Fruit fly (Drosophila melanogaster) whole organism: Measurements from ENCODE around the gene spel1.

ENCODE experiments used
- CG8478 ChIP-seq: fragments of >200 bp; optimal IDR thresholded peaks from 2 replicates; lab custom pipeline; 2018; ENCODE audit warnings: inconsistent platforms
- Dll ChIP-seq: fragments of >200 bp; optimal IDR thresholded peaks from 2 replicates; lab custom pipeline; 2017
- EcR ChIP-seq, 2 experiments: fragments of >200 bp; optimal IDR thresholded peaks; 2 replicates each; lab custom pipeline; 2017; ENCODE audit warnings: missing biosample characterization in 2 of 2, missing genetic modification characterization in 2 of 2, missing genetic modification reagents in 2 of 2
- pan ChIP-seq: fragments of >200 bp; optimal IDR thresholded peaks from 2 replicates; lab custom pipeline; 2017
- psq ChIP-seq: fragments of >200 bp; optimal IDR thresholded peaks from 2 replicates; lab custom pipeline; 2017
- usp ChIP-seq: fragments of >200 bp; optimal IDR thresholded peaks from 2 replicates; lab custom pipeline; 2017; ENCODE audit warnings: missing biosample characterization, missing genetic modification characterization, mixed read lengths

The spel1 gene

dm6 chr2L:14396263-14396662 is 34.4 kb downstream of the spel1 start:
- no peak for TF ChIP-seq pan (lab: Kevin White, UChicago)
- TF ChIP-seq usp (GFP tag; lab: Kevin White, UChicago): no peak
- no peak for TF ChIP-seq EcR (GFP tag; optimal IDR thresholded peaks at IDR 0.05; lab: Kevin White, UChicago)
- no peak for TF ChIP-seq psq (lab: Kevin White, UChicago)
- no peak for TF ChIP-seq Dll (lab: Kevin White, UChicago)
- TF ChIP-seq CG8478 (lab: Kevin White, UChicago): no peak

- TF ChIP-seq Dll (lab: Kevin White, UChicago): no peak
- no peak for TF ChIP-seq usp (GFP tag; lab: Kevin White, UChicago)
- no peak for TF ChIP-seq pan (lab: Kevin White, UChicago)
- TF ChIP-seq EcR (GFP tag; optimal IDR thresholded peaks at IDR 0.05; lab: Kevin White, UChicago): no peak
- TF ChIP-seq CG8478 (lab: Kevin White, UChicago): no peak
- no peak for TF ChIP-seq psq (lab: Kevin White, UChicago)
These were observed 35.3 kb downstream of the spel1 start for dm6 chr2L:14397067-14397598.

dm6 chr2L:14397948-14398347 is 36.1 kb downstream of the spel1 start:
- TF ChIP-seq usp (GFP tag; lab: Kevin White, UChicago) (no peak), CG8478 (lab: Kevin White, UChicago) (no peak), psq (lab: Kevin White, UChicago) (no peak), Dll (lab: Kevin White, UChicago) (no peak), pan (lab: Kevin White, UChicago) (no peak), EcR (GFP tag; optimal IDR thresholded peaks at IDR 0.05; lab: Kevin White, UChicago) (no peak)

- TF ChIP-seq CG8478 (lab: Kevin White, UChicago) (no peak), usp (GFP tag; lab: Kevin White, UChicago) (no peak), Dll (lab: Kevin White, UChicago) (no peak), EcR (GFP tag; optimal IDR thresholded peaks at IDR 0.05; lab: Kevin White, UChicago) (no peak), pan (lab: Kevin White, UChicago) (no peak), psq (lab: Kevin White, UChicago) (no peak)
These were observed 36.7 kb downstream of the spel1 start for dm6 chr2L:14398562-14398961.

- TF ChIP-seq Dll (lab: Kevin White, UChicago) (no peak), EcR (GFP tag; optimal IDR thresholded peaks at IDR 0.05; lab: Kevin White, UChicago) (no peak), psq (lab: Kevin White, UChicago) (no peak), usp (GFP tag; lab: Kevin White, UChicago) (no peak), CG8478 (lab: Kevin White, UChicago) (no peak), pan (lab: Kevin White, UChicago) (no peak)
These were observed 37.5 kb downstream of the spel1 start for dm6 chr2L:14399326-14399725.

- TF ChIP-seq pan (lab: Kevin White, UChicago) (no peak), EcR (GFP tag; optimal IDR thresholded peaks at IDR 0.05; lab: Kevin White, UChicago) (no peak), usp (GFP tag; lab: Kevin White, UChicago) (no peak), Dll (lab: Kevin White, UChicago) (no peak), psq (lab: Kevin White, UChicago) (no peak), CG8478 (lab: Kevin White, UChicago) (no peak)
These were observed 38.8 kb downstream of the spel1 start for dm6 chr2L:14400676-14401075.

DNA sequence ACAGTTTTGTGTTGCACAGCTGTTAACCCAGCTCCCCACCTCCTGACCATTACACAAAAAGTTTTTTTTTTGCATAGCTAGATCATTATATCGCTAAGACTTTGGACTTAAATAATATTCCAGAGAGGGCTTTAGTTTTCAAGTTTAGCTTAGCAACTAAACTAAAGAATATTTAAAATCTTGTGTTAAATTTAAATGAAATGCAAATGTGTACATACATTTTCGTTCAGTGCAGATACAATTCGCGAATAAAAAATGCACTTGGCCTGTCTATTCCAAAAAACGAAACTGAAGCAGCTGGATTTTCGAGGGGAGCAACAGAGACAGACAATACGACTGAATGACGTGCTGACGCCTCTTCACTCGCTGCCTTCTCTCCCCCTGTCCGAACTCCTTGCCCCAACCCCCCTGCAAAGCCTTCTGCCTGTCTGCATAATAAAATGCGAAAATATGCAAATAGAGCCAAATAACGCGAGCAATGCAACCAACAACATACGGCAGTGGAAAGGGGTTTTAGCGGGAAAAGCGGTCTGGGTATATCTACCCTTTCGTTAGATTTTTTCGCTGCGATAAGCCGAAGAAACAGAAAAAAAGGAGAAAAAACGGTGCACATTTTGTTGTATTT is 39.9 kb downstream of the spel1 start:
- TF ChIP-seq EcR (GFP tag; optimal IDR thresholded peaks at IDR 0.05; lab: Kevin White, UChicago) (no peak), Dll (lab: Kevin White, UChicago) (no peak), pan (lab: Kevin White, UChicago) (no peak), psq (lab: Kevin White, UChicago) (no peak), usp (GFP tag; lab: Kevin White, UChicago) (no peak), CG8478 (lab: Kevin White, UChicago) (no peak)

- TF ChIP-seq CG8478 (lab: Kevin White, UChicago) (no peak), usp (GFP tag; lab: Kevin White, UChicago) (no peak), EcR (GFP tag; optimal IDR thresholded peaks at IDR 0.05; lab: Kevin White, UChicago) (no peak), pan (lab: Kevin White, UChicago) (no peak), psq (lab: Kevin White, UChicago) (no peak), Dll (lab: Kevin White, UChicago) (no peak)
These were observed 41.7 kb downstream of the spel1 start for dm6 chr2L:14403568-14403967.

dm6 chr2L:14404744-14405449 is 43.0 kb downstream of the spel1 start:
- TF ChIP-seq pan (lab: Kevin White, UChicago) (no peak), usp (GFP tag; lab: Kevin White, UChicago) (no peak), CG8478 (lab: Kevin White, UChicago) (no peak), Dll (lab: Kevin White, UChicago) (no peak), EcR (GFP tag; optimal IDR thresholded peaks at IDR 0.05; lab: Kevin White, UChicago) (no peak), psq (lab: Kevin White, UChicago) (no peak)

DNA sequence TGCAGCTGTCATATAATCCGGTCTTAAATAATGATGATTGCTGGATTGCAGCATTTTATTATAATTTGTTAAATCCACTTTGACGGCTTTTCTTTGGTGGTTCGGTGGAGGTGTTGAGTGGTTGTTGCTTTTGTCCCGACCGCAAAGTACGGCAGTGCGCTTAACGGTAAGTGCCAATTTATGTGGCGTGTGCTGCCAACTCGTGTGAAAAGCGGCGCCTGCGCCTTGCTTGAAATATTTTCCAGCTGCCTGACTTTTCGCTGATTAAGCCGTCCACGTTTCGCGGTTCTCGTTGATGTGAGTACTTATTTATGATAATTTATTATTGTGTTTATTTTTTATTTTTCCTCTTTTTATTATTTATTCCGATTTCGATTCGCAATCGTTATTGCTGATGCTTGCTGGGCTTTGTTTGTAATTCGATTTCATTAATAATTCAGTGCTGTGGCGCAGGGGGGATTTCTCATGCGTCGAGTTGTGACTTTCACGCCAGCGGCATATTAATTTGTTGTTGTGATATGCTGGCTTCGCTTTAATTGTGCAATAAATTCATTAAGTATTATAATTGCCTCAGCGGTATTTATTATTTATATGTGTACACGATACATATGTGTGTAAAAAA is 46.6 kb downstream of the spel1 start:
- TF ChIP-seq CG8478 (lab: Kevin White, UChicago) (no peak), EcR (GFP tag; optimal IDR thresholded peaks at IDR 0.05; lab: Kevin White, UChicago) (no peak), psq (lab: Kevin White, UChicago) (no peak), usp (GFP tag; lab: Kevin White, UChicago) (no peak), Dll (lab: Kevin White, UChicago) (no peak)
